Worm (Caenorhabditis elegans) whole organism, L2 larva: ENCODE data around the gene C30H6.9.

Experiments
- blmp-1 ChIP-seq: sonication (generic microtip); optimal IDR thresholded peaks from 2 replicates; lab custom pipeline; 2017; ENCODE audit warnings: missing genetic modification characterization, mild to moderate bottlenecking, missing compliant biosample characterization, antibody characterized with exemption, moderate library complexity; ENCODE audit not compliant: insufficient read depth
- egl-27 ChIP-seq: sonication (generic microtip); optimal IDR thresholded peaks from 3 replicates; lab custom pipeline; 2017; ENCODE audit warnings: missing biosample characterization, missing genetic modification reagents, missing genetic modification characterization
- elt-3 ChIP-seq: sonication (generic microtip); optimal IDR thresholded peaks from 2 replicates; lab custom pipeline; 2017; ENCODE audit warnings: missing biosample characterization, missing genetic modification characterization
- nhr-11 ChIP-seq: fragments of 150-350 bp; optimal IDR thresholded peaks from 2 replicates; lab custom pipeline; 2014; ENCODE audit warnings: missing biosample characterization, missing genetic modification characterization
- nhr-237 ChIP-seq: fragments of 150-350 bp; optimal IDR thresholded peaks from 2 replicates; lab custom pipeline; 2014; ENCODE audit warnings: missing biosample characterization, missing genetic modification characterization
- nhr-77 ChIP-seq: fragments of 150-350 bp; optimal IDR thresholded peaks from 2 replicates; lab custom pipeline; 2014; ENCODE audit warnings: missing biosample characterization, missing genetic modification characterization
- sem-4 ChIP-seq: fragments of 150-350 bp; optimal IDR thresholded peaks from 2 replicates; lab custom pipeline; 2014; ENCODE audit warnings: missing biosample characterization, missing genetic modification reagents, missing genetic modification characterization
- unc-62 ChIP-seq: fragments of 150-350 bp; optimal IDR thresholded peaks from 2 replicates; lab custom pipeline; 2014; ENCODE audit warnings: missing biosample characterization, missing genetic modification reagents, missing genetic modification characterization
- ztf-11 ChIP-seq: sonication (generic microtip); optimal IDR thresholded peaks from 2 replicates; lab custom pipeline; 2017; ENCODE audit warnings: missing biosample characterization, missing genetic modification characterization

ce11 chrIV:17361143-17361542, 18.8 kb downstream of the C30H6.9 start, which contains the start of gene clec-202:
- TF ChIP-seq ztf-11 (tag; lab: Kevin White, UChicago) (no peak), nhr-237 (tag; lab: Kevin White, UChicago) (no peak), sem-4 (tag; lab: Kevin White, UChicago) (no peak), unc-62 (GFP tag; lab: Kevin White, UChicago) (no peak), nhr-11 (no peak), egl-27 (tag; lab: Kevin White, UChicago) (no peak), blmp-1 (tag; lab: Kevin White, UChicago) (no peak), elt-3 (tag; lab: Kevin White, UChicago) (no peak), nhr-77 (tag; lab: Kevin White, UChicago) (no peak)
